Fruit fly (Drosophila melanogaster) Kc167 (cell line): ENCODE data around the gene Rpn10.

Source experiments
- Myc ChIP-seq: fragments of >200 bp; optimal IDR thresholded peaks from 2 replicates; lab custom pipeline; 2017; ENCODE audit warnings: missing external identifiers
- Sin3A ChIP-seq: fragments of >200 bp; optimal IDR thresholded peaks from 2 replicates; lab custom pipeline; 2018; ENCODE audit warnings: missing external identifiers
- insv ChIP-seq: fragments of >200 bp; optimal IDR thresholded peaks from 3 replicates; lab custom pipeline; 2018; ENCODE audit warnings: missing external identifiers
- psq ChIP-seq: fragments of >200 bp; optimal IDR thresholded peaks from 2 replicates; lab custom pipeline; 2017; ENCODE audit warnings: missing external identifiers

- no peak for TF ChIP-seq psq (lab: Kevin White, UChicago)
- no peak for TF ChIP-seq insv
- TF ChIP-seq Myc (lab: Kevin White, UChicago), result no peak
- no peak for TF ChIP-seq Sin3A (lab: Kevin White, UChicago)
Measured at dm6 chr3L:21573831-21574230, 37.0 kb downstream of the Rpn10 start, which contains the start of gene EMC10.
